Fruit fly (Drosophila melanogaster): Measurements from ENCODE around the gene Xe7.

DNA sequence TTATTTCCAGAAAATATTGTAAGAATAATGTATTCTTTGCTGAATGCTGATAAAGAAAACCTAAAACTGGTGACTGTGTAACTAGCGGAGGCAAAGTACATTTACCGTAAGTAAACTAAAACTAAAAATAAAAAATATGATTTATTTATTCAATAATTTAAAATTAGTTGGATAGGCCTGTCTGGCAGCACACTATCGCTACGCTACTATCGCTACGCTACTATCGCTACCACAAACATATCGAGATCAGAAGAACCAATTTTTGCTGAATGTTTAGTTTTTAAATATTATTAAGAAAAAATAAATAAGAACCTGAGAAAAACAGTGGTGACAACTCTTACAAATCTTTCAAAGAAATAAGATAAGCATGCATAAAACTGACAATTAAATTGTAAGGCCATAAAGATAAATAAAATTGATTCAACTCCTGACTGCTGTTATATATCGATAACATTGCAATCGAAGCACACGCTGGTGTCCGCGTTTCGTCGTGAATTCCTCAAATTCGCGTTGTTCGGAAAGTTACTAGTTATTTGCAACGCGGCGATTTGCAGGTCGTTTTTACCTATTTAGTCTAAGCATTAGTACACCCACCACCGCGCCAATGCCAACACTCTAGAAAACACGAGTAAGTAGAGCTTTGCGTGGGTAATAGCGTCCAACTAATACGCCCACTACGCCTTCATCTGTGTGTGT, 8.8 kb downstream of the Xe7 start, which contains the start of gene Wdr33:
- TF ChIP-seq Dll (optimal IDR thresholded peaks at IDR 0.05) = no peak
- no peak for TF ChIP-seq usp (GFP tag; optimal IDR thresholded peaks at IDR 0.05)
- TF ChIP-seq psq (optimal IDR thresholded peaks at IDR 0.05) = no peak
- TF ChIP-seq CG8478 (optimal IDR thresholded peaks at IDR 0.05) = no peak
- TF ChIP-seq EcR (GFP tag; optimal IDR thresholded peaks at IDR 0.05) = no peak
- no peak for TF ChIP-seq pan (optimal IDR thresholded peaks at IDR 0.05)

Measured in whole organism.